Worm (Caenorhabditis elegans): ENCODE results near the gene C15B12.1.

DNA sequence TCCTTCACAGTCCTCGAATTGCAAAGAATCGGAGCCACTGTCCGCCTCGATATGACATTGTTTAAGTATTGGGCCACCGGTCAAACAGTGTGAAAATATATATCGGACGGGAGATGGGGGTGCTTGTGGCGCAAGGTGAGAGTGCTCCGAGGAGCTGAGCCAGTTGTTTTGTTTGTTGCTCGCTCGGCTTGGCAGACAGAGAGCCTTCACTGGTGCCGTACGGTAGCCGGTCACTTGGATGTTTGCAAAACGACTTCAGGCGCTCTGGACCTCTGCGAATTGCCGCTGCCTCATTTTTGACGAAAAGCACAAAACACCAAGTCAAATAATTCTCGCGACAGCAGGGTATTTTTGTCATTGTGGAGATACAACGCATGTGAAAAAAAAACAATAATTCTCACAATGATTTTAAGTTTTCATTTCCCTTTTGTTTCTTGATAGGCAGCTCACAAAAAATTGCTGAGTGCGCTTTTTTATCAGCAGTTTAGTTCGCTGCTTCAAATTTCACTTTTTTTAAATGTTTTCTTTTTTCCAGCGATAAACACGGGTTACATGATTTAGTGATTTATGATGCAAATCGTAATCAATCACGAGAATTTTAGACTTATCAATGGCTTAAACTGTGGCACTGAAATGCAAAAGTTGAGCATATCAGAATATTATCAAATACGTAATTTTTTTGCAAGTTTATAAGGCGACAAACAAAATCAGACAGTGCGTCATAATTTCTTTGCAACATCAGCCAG, 40.6 kb downstream of the C15B12.1 start:
- TF ChIP-seq skn-1 (tag; optimal IDR thresholded peaks at IDR 0.05) (no peak), snpc-4 (tag; optimal IDR thresholded peaks at IDR 0.05) (no peak), ztf-4 (tag; optimal IDR thresholded peaks at IDR 0.05) (no peak), fkh-8 (tag; optimal IDR thresholded peaks at IDR 0.05) (no peak), alr-1 (tag; optimal IDR thresholded peaks at IDR 0.05; ENCODE audit: borderline replicate concordance) (no peak), unc-30 (tag; optimal IDR thresholded peaks at IDR 0.05) (no peak), F16B12.6 (tag; optimal IDR thresholded peaks at IDR 0.05) (no peak), blmp-1 (tag; optimal IDR thresholded peaks at IDR 0.05) (no peak), C34B4.2 (tag; optimal IDR thresholded peaks at IDR 0.05) (no peak), unc-98 (GFP tag; IDR thresholded peaks at IDR 0.05) (no peak), lin-39 (tag; optimal IDR thresholded peaks at IDR 0.05) (no peak), nhr-237 (tag; optimal IDR thresholded peaks at IDR 0.05) (no peak), pqm-1 (tag; optimal IDR thresholded peaks at IDR 0.05) (no peak)
